Worm (Caenorhabditis elegans) whole organism, late embryonic: ENCODE data around the gene ttr-53.

ENCODE experiments used
- F13H6.1 ChIP-seq: sonication (generic microtip); optimal IDR thresholded peaks from 2 replicates; lab custom pipeline; 2016; ENCODE audit warnings: missing genetic modification characterization, missing compliant biosample characterization
- K02D7.2 ChIP-seq: sonication (generic microtip); optimal IDR thresholded peaks from 2 replicates; lab custom pipeline; 2017; ENCODE audit warnings: mild to moderate bottlenecking, missing genetic modification characterization, missing compliant biosample characterization
- K09A11.1 ChIP-seq: sonication (generic microtip); optimal IDR thresholded peaks from 2 replicates; lab custom pipeline; 2017; ENCODE audit warnings: antibody characterized with exemption, mild to moderate bottlenecking, missing genetic modification characterization, missing compliant biosample characterization; ENCODE audit not compliant: insufficient read depth
- Y22D7AL.16 ChIP-seq: sonication (generic microtip); optimal IDR thresholded peaks from 2 replicates; lab custom pipeline; 2016; ENCODE audit warnings: missing genetic modification characterization, missing compliant biosample characterization
- ahr-1 ChIP-seq: sonication (generic microtip); optimal IDR thresholded peaks from 2 replicates; lab custom pipeline; 2016; ENCODE audit warnings: missing genetic modification characterization, missing compliant biosample characterization
- ama-1 ChIP-seq: fragments of 150-350 bp; optimal IDR thresholded peaks from 2 replicates; lab custom pipeline; 2014
- ceh-22 ChIP-seq: sonication (generic microtip); optimal IDR thresholded peaks from 2 replicates; lab custom pipeline; 2017; ENCODE audit warnings: missing biosample characterization, missing genetic modification characterization
- ceh-24 ChIP-seq: sonication (generic microtip); optimal IDR thresholded peaks from 2 replicates; lab custom pipeline; 2016; ENCODE audit warnings: mild to moderate bottlenecking, missing genetic modification characterization, missing compliant biosample characterization
- ceh-45 ChIP-seq: fragments of 200-800 bp; sonication (Bioruptor generic); IDR thresholded peaks from 2 replicates; pipeline ENCODE4 v1.3.6; 2022; ENCODE audit warnings: missing genetic modification reagents, missing genetic modification characterization, missing compliant biosample characterization
- ceh-6 ChIP-seq: fragments of 200-800 bp; sonication (Bioruptor generic); optimal IDR thresholded peaks from 2 replicates; lab custom pipeline; 2018; ENCODE audit warnings: mild to moderate bottlenecking, missing genetic modification characterization, missing compliant biosample characterization
- ceh-9 ChIP-seq: sonication (generic microtip); optimal IDR thresholded peaks from 2 replicates; lab custom pipeline; 2016; ENCODE audit warnings: mild to moderate bottlenecking, missing genetic modification characterization, inconsistent platforms, missing compliant biosample characterization
- che-1 ChIP-seq: sonication (generic microtip); optimal IDR thresholded peaks from 2 replicates; lab custom pipeline; 2016; ENCODE audit warnings: mild to moderate bottlenecking, missing genetic modification characterization, missing compliant biosample characterization
- elt-2 ChIP-seq: sonication (generic microtip); optimal IDR thresholded peaks from 2 replicates; lab custom pipeline; 2016; ENCODE audit warnings: missing genetic modification reagents, missing genetic modification characterization, missing compliant biosample characterization
- ets-4 ChIP-seq: sonication (generic microtip); optimal IDR thresholded peaks from 2 replicates; lab custom pipeline; 2016; ENCODE audit warnings: missing genetic modification characterization, missing compliant biosample characterization
- eyg-1 ChIP-seq: sonication (generic microtip); optimal IDR thresholded peaks from 2 replicates; lab custom pipeline; 2016; ENCODE audit warnings: missing genotype, missing genetic modification characterization, missing compliant biosample characterization
- fkh-10 ChIP-seq: fragments of 150-350 bp; optimal IDR thresholded peaks from 2 replicates; lab custom pipeline; 2014; ENCODE audit warnings: missing biosample characterization, missing genetic modification reagents, missing genetic modification characterization
- fkh-6 ChIP-seq: sonication (generic microtip); optimal IDR thresholded peaks from 2 replicates; lab custom pipeline; 2016; ENCODE audit warnings: missing genetic modification characterization, missing compliant biosample characterization
- hlh-30 ChIP-seq: sonication (generic microtip); optimal IDR thresholded peaks from 2 replicates; lab custom pipeline; 2017; ENCODE audit warnings: antibody characterized with exemption, missing genetic modification characterization, missing compliant biosample characterization; ENCODE audit not compliant: insufficient read depth
- hlh-8 ChIP-seq: sonication (generic microtip); optimal IDR thresholded peaks from 2 replicates; lab custom pipeline; 2016; ENCODE audit warnings: missing genotype, missing genetic modification characterization, missing compliant biosample characterization
- lim-6 ChIP-seq: sonication (generic microtip); optimal IDR thresholded peaks from 2 replicates; lab custom pipeline; 2016; ENCODE audit warnings: missing genetic modification characterization, missing compliant biosample characterization
- lin-11 ChIP-seq: fragments of 200-800 bp; sonication (Bioruptor generic); optimal IDR thresholded peaks from 2 replicates; lab custom pipeline; 2018; ENCODE audit warnings: mild to moderate bottlenecking, missing genetic modification characterization, missing compliant biosample characterization
- madf-2 ChIP-seq: sonication (generic microtip); optimal IDR thresholded peaks from 2 replicates; lab custom pipeline; 2017; ENCODE audit warnings: missing genetic modification characterization, missing compliant biosample characterization
- nfya-1 ChIP-seq: sonication (generic microtip); optimal IDR thresholded peaks from 2 replicates; lab custom pipeline; 2017; ENCODE audit warnings: missing genetic modification characterization, mild to moderate bottlenecking, missing compliant biosample characterization, antibody characterized with exemption, moderate library complexity
- pag-3 ChIP-seq: sonication (generic microtip); optimal IDR thresholded peaks from 2 replicates; lab custom pipeline; 2016; ENCODE audit warnings: missing compliant biosample characterization, missing genetic modification characterization, borderline replicate concordance
- pat-9 ChIP-seq: fragments of 200-800 bp; sonication (Bioruptor generic); optimal IDR thresholded peaks from 2 replicates; lab custom pipeline; 2018; ENCODE audit warnings: mild to moderate bottlenecking, missing genetic modification characterization, moderate library complexity, missing compliant biosample characterization
- pax-1 ChIP-seq: fragments of 150-350 bp; optimal IDR thresholded peaks from 2 replicates; lab custom pipeline; 2014; ENCODE audit warnings: missing biosample characterization, missing genetic modification characterization
- pha-2 ChIP-seq: sonication (generic microtip); optimal IDR thresholded peaks from 2 replicates; lab custom pipeline; 2017; ENCODE audit warnings: mild to moderate bottlenecking, missing genetic modification characterization, missing compliant biosample characterization
- pha-4 ChIP-seq: fragments of 150-350 bp; optimal IDR thresholded peaks from 2 replicates; lab custom pipeline; 2018; ENCODE audit warnings: missing biosample characterization, missing genetic modification reagents, missing genetic modification characterization
- rnt-1 ChIP-seq: sonication (generic microtip); optimal IDR thresholded peaks from 2 replicates; lab custom pipeline; 2016; ENCODE audit warnings: missing genetic modification characterization, missing compliant biosample characterization
- sox-4 ChIP-seq: sonication (generic microtip); optimal IDR thresholded peaks from 2 replicates; lab custom pipeline; 2017; ENCODE audit warnings: mild to moderate bottlenecking, missing genetic modification characterization, inconsistent platforms, missing compliant biosample characterization
- tbx-7 ChIP-seq: sonication (generic microtip); optimal IDR thresholded peaks from 2 replicates; lab custom pipeline; 2016; ENCODE audit warnings: missing genotype, missing genetic modification characterization, missing compliant biosample characterization
- ttx-3 ChIP-seq: sonication (generic microtip); optimal IDR thresholded peaks from 2 replicates; lab custom pipeline; 2016; ENCODE audit warnings: missing genetic modification reagents, missing genetic modification characterization, missing compliant biosample characterization
- unc-3 ChIP-seq, 2 experiments: fragments of 200-800 bp in 1 of 2; sonication (Bioruptor generic) in 1 of 2; sonication (generic microtip) in 1 of 2; conservative IDR thresholded peaks in 1 of 2; optimal IDR thresholded peaks in 1 of 2; 2 replicates each; pipeline versions ENCODE4 v1.3.6 to Lab custom; 2016 to 2022; ENCODE audit warnings: missing compliant biosample characterization in 2 of 2, missing genetic modification characterization in 2 of 2, missing genetic modification reagents in 1 of 2
- unc-86 ChIP-seq: sonication (generic microtip); optimal IDR thresholded peaks from 2 replicates; lab custom pipeline; 2016; ENCODE audit warnings: missing genetic modification characterization, missing compliant biosample characterization
- ztf-16 ChIP-seq: sonication (generic microtip); optimal IDR thresholded peaks from 2 replicates; lab custom pipeline; 2017; ENCODE audit warnings: missing genetic modification characterization, missing compliant biosample characterization

Gene ttr-53

DNA sequence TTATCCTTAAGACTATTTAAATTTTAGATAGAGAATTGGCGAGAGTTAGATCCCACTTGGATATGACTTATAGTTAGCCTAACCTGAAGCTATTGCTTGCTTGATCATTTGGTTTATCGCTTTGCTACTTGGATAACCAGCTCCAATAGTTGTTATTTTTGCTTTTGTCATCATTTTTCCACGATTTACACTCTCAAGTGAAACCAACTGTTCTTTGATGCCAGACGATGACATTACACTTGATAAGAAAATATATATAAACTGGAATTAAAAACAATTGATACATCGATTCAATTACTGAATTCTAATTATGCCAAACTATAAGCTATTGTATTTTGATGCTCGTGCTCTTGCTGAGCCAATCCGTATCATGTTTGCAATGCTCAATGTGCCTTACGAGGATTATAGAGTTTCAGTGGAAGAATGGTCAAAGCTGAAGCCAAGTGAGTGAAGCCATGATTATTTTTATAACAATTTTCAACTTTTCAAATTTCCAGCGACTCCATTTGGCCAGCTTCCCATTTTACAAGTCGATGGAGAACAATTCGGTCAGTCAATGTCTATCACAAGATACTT, 15.8 kb upstream of the ttr-53 start, which contains the start of the genes gst-2, gst-4 and dhs-12:
TSS of gene gst-2 (minus strand) at position 132 of the 576 bp plus-strand sequence.
TSS of gene gst-4 (plus strand) at position 296 of the 576 bp plus-strand sequence.
TSS of gene dhs-12 (plus strand) at position 526 of the 576 bp plus-strand sequence.
- no peak for TF ChIP-seq ceh-24 (tag; lab: Kevin White, UChicago)
- TF ChIP-seq pag-3 (tag; lab: Kevin White, UChicago), result no peak
- no peak for TF ChIP-seq lin-11 (tag; lab: Kevin White, UChicago)
- TF ChIP-seq madf-2 (tag; lab: Kevin White, UChicago), result no peak
- TF ChIP-seq ama-1 (lab: Kevin White, UChicago), result no peak
- no peak for TF ChIP-seq ceh-45 (GFP tag; lab: Robert Waterston, UW)
- no peak for TF ChIP-seq fkh-10
- TF ChIP-seq ztf-16 (tag; lab: Kevin White, UChicago), result no peak

DNA sequence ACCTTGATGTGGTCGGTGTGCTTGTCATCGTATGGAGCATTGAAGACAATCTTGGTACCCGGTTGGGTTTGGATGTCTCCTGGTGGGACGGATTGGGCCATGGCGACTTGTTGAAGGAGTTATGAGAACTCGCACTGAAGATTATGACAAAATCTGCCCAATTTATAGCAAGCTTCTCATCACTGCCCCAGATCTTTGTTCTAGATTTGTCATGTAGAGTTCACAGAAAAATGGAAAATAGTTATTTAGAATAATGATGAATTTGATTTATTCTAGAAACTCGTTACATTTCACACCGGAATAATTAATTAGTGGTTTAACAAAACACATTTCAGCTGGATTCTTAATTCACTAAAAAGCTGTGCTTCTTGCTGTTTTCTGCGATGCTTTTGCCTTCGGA, 14.2 kb upstream of the ttr-53 start, which contains the start of gene msp-38:
TSS of gene msp-38 (minus strand) at position 101 of the 400 bp plus-strand sequence.
- no peak for TF ChIP-seq ceh-6 (GFP tag; lab: Kevin White, UChicago)

DNA sequence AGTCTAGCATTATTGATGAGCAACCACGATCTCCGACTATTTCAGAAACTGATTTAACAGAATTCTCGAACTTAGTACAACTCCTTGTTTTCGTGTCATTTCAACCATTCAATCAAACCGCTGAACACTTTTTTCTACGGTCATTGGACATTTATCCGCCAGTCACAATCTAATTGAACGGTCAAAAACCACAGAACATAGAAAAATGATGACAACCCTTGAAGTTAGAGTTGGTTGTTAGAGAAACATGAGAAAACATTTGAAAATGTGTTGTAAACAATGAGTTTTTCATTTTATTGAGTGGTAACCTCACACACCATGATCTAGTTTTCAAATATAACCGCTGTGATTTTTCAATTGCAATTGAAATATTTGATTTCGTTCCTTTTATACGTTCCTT, 13.4 kb upstream of the ttr-53 start:
- TF ChIP-seq nfya-1 (tag; lab: Kevin White, UChicago) (no peak), unc-86 (tag; lab: Kevin White, UChicago) (no peak), hlh-8 (no peak), tbx-7 (tag; lab: Kevin White, UChicago) (no peak), sox-4 (tag; lab: Kevin White, UChicago) (no peak), rnt-1 (tag; lab: Kevin White, UChicago) (no peak), fkh-10 (no peak), lim-6 (no peak), ceh-22 (no peak), pha-2 (tag; lab: Kevin White, UChicago) (no peak), pat-9 (no peak), ttx-3 (no peak), ets-4 (tag; lab: Kevin White, UChicago) (no peak), unc-3 (GFP tag; conservative IDR thresholded peaks at IDR 0.05; lab: Robert Waterston, UW) (no peak), unc-3 (tag; optimal IDR thresholded peaks at IDR 0.05; lab: Kevin White, UChicago) (no peak), fkh-6 (tag; lab: Kevin White, UChicago) (no peak), ahr-1 (tag; lab: Kevin White, UChicago) (no peak), ama-1 (lab: Kevin White, UChicago) (no peak), hlh-30 (no peak), K09A11.1 (tag; lab: Kevin White, UChicago) (no peak), elt-2 (tag; lab: Kevin White, UChicago) (no peak)

DNA sequence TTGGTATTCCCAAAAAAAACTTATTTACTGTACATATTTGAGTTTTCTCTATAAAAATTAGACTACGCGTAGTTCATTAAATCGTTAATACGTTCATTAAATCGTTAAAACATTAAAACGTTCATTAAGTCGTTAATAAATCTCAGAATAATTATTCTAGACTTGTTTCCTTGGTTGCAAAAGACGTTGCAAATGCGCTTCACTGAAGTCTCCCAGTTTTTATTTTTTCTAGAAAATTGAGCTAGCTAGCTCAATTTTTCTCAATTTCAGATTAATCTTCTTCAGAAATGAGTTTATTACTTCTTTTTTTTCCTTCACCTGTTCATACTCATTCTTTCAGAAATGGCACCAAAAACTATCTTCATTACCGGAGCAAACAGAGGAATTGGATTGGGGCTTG, 12.9 kb upstream of the ttr-53 start:
- no peak for TF ChIP-seq elt-2 (tag; lab: Kevin White, UChicago)
- no peak for TF ChIP-seq ceh-24 (tag; lab: Kevin White, UChicago)
- TF ChIP-seq F13H6.1 (tag; lab: Kevin White, UChicago), result no peak
- no peak for TF ChIP-seq ceh-9 (tag; lab: Kevin White, UChicago)
- TF ChIP-seq pha-4 (tag; lab: Kevin White, UChicago), result no peak
- TF ChIP-seq pat-9, result no peak
- no peak for TF ChIP-seq K02D7.2
- no peak for TF ChIP-seq Y22D7AL.16 (tag; lab: Kevin White, UChicago)
- TF ChIP-seq ama-1 (lab: Kevin White, UChicago), result no peak
- TF ChIP-seq ets-4 (tag; lab: Kevin White, UChicago), result no peak
- TF ChIP-seq hlh-8, result no peak
- TF ChIP-seq pax-1, result no peak
- no peak for TF ChIP-seq eyg-1 (tag; lab: Kevin White, UChicago)
- TF ChIP-seq che-1 (tag; lab: Kevin White, UChicago), result no peak
- no peak for TF ChIP-seq ceh-22
- TF ChIP-seq ttx-3, result no peak
- no peak for TF ChIP-seq lin-11 (tag; lab: Kevin White, UChicago)
- no peak for TF ChIP-seq fkh-10
